Worm (Caenorhabditis elegans): ENCODE results near the gene stdh-4.
"Not testable (repeated sequence)": the region's sequence is repeated elsewhere in the genome, so short reads cannot be mapped to it uniquely, and the experiment has no call there.

stdh-4 gene

DNA sequence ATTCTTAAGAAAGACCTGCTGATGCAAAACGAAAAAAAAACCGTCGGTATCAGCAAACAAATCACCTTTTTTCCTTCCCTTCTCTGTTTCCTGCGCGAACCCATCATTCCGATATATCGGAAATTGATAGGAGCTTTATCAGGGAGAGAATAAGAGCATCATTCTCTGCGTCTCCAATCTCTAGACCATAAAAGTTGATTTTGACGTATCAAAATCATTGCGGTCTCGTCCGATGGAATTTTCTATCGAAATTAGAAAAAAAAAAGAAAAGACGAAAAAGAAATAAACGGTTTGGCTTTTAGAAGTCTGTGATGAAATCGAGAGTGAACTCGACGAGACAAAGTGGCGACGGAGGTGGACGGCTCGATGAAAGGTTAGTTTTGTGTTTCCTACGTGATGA lies at the start of gene stdh-4:
stdh-4 (plus strand) TSS at position 301 of the 400 bp plus-strand sequence.
- TF ChIP-seq unc-62 (GFP tag; optimal IDR thresholded peaks at IDR 0.05): no peak

ce11 chrV:8499407-8499806 lies 49.7 kb upstream of the stdh-4 start:
- no peak for TF ChIP-seq unc-62 (GFP tag; optimal IDR thresholded peaks at IDR 0.05)

ce11 chrV:8500348-8500747 lies 48.7 kb upstream of the stdh-4 start:
- TF ChIP-seq unc-62 (GFP tag; optimal IDR thresholded peaks at IDR 0.05): no peak

DNA sequence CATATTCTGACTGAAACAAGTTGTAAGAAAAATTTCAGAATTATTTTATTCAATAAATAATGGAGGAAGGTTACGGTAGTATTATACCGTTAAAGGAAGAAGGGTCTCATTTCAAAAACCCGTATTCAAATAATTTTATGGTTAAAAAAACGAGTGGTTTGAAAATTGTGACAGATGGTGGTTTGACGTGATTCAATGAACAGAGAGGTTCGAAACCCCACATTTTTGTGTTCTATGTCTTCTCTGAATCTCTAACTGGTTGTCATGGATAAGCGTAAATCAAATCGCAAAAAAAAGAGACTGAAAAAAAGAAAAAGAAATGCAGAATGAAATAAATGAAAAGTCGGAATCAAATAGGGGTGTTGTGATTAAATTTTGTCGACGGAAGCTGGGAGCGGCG lies 41.8 kb upstream of the stdh-4 start, which contains the start of gene ZK994.6:
ZK994.6 (minus strand) TSS at position 101 of the 400 bp plus-strand sequence.
- TF ChIP-seq unc-62 (GFP tag; optimal IDR thresholded peaks at IDR 0.05): no peak

ce11 chrV:8513361-8513760 lies 35.7 kb upstream of the stdh-4 start, which contains the start of gene F45F2.9:
Gene F45F2.9 (minus strand): TSS chrV:8513461.
- TF ChIP-seq unc-62 (GFP tag; optimal IDR thresholded peaks at IDR 0.05): no peak

ce11 chrV:8516426-8516825 lies 32.7 kb upstream of the stdh-4 start:
- no peak for TF ChIP-seq unc-62 (GFP tag; optimal IDR thresholded peaks at IDR 0.05)

- no peak for TF ChIP-seq unc-62 (GFP tag; optimal IDR thresholded peaks at IDR 0.05)
Measured at ce11 chrV:8517711-8518110, 31.4 kb upstream of the stdh-4 start.

- TF ChIP-seq unc-62 (GFP tag; optimal IDR thresholded peaks at IDR 0.05): no peak
Measured at ce11 chrV:8518283-8518682, 30.8 kb upstream of the stdh-4 start.

DNA sequence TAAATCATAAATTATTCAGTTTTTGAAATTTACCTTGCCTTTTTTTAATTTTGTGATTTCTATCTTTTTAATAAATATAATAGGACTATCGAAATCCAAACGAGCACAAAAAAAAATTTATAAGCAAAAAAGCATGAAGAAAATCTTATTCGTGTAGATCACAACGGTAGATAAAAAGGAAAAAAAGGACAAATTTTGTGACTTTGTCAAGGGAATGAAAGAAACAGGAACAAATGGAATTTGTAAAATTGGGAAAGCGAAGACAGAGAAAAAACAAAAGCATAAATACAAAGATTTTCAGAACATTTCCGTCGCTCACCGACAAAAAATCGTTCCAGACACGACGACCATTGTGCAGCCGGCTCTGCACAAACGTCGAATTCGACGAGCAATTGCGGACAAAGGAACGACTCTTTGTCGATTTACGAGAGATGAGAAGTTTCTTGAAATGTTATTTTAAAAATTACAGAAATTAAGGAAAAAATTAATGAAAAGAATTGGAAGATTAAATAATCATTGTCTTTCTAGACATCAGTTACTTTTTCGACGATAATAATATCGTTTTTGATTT lies 30.2 kb upstream of the stdh-4 start, which contains the start of gene F45F2.10:
F45F2.10 (minus strand) TSS at position 51 of the 571 bp plus-strand sequence.
- TF ChIP-seq unc-62 (GFP tag; optimal IDR thresholded peaks at IDR 0.05): no peak

- no peak for TF ChIP-seq unc-62 (GFP tag; optimal IDR thresholded peaks at IDR 0.05)
Measured at ce11 chrV:8520846-8521553, 28.1 kb upstream of the stdh-4 start, which contains the start of the genes F45F2.11 and otpl-7. Gene F45F2.11 (minus strand): TSS chrV:8520896. Gene otpl-7 (plus strand): TSS chrV:8521503.

ce11 chrV:8525774-8526173 lies 23.3 kb upstream of the stdh-4 start, which contains the start of gene otpl-6:
Gene otpl-6 (plus strand): TSS chrV:8526074.
- TF ChIP-seq unc-62 (GFP tag; optimal IDR thresholded peaks at IDR 0.05): no peak

DNA sequence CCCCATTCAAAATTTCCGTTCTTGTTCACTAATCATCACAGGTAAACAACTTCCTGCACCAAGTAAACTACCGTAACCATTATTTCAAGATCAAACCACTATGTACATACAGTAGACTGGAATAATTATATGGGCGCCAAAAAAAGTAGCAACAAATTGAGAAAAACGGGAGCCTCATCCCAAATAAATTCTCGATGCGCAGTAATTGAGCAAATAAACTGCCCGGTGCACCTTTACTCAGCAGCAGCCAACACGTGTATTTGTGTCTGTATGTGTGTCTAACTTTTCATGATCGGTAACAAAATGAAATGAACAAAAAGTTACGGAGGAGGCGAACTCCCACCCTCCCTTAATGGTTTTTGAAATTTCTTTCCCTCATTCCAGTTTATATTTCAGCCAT lies 19.9 kb upstream of the stdh-4 start, which contains the start of gene otpl-5:
otpl-5 (plus strand) TSS at position 301 of the 400 bp plus-strand sequence.
- no peak for TF ChIP-seq unc-62 (GFP tag; optimal IDR thresholded peaks at IDR 0.05)

DNA sequence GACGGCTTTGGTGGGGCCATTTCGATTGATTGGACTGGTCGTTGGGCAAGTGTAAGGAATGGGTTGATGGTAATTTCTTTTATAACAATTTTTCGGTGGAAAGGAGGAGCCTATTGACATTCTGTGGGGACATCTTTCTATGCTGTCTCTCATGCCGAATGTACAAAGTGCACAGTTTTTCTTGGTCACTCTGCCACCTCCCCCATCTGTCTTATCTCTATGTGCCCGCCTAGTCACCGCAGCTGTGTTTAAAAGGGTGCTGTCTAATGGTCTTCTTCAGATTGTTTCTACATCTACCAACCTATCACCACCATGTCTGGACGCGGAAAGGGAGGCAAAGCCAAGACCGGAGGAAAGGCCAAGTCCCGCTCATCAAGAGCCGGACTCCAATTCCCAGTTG lies 16.0 kb upstream of the stdh-4 start, which contains the start of the genes his-8 and his-7:
his-8 (minus strand) TSS at position 20 of the 400 bp plus-strand sequence.
his-7 (plus strand) TSS at position 313 of the 400 bp plus-strand sequence.
- TF ChIP-seq unc-62 (GFP tag; optimal IDR thresholded peaks at IDR 0.05): not testable (repeated sequence)

DNA sequence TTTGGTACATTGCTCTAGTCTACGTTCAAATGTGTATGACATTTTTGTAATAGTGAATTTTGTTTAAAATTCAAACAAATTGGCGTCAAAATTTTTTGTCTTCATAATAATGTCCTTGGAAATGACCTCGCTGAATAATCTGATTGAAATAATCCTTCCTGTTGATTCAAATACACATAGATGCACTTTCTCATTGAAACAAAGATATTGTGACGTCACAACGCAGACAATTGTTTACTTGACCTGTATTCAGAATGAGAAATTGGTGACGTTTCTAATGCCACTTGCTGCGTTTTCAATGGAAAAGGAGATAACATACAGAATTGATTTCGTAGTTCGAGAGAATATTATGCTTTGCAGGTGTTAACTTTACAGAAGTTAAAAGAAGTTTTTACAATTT lies 15.2 kb upstream of the stdh-4 start:
- TF ChIP-seq unc-62 (GFP tag; optimal IDR thresholded peaks at IDR 0.05): no peak

DNA sequence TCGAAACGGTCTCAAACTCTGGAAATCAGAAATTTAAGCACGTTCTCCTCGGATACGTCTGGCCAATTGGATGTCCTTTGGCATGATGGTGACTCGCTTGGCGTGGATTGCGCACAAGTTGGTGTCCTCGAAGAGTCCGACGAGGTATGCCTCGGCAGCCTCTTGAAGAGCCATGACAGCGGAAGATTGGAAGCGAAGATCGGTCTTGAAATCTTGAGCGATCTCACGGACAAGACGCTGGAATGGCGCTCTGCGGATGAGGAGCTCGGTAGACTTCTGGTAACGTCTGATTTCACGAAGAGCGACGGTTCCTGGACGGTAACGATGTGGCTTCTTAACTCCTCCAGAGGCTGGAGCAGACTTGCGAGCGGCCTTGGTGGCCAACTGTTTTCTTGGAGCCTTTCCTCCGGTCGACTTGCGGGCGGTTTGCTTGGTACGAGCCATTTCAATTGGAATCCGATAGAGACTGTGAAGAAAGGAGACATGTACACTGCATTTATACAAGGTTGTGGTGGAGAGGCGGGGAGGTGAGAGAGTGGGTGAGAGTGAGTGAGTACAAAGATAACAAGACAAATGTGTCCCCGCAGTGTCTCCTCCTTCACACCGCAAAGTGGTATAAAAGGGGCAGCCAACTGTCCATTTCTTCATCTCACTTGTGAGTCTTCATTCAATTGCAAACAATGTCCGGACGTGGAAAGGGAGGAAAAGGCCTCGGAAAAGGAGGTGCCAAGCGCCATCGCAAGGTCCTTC lies 14.4 kb upstream of the stdh-4 start, which contains the start of the genes his-6 and his-5:
his-6 (minus strand) TSS at position 444 of the 750 bp plus-strand sequence.
his-5 (plus strand) TSS at position 681 of the 750 bp plus-strand sequence.
- TF ChIP-seq unc-62 (GFP tag; optimal IDR thresholded peaks at IDR 0.05): not testable (repeated sequence)

DNA sequence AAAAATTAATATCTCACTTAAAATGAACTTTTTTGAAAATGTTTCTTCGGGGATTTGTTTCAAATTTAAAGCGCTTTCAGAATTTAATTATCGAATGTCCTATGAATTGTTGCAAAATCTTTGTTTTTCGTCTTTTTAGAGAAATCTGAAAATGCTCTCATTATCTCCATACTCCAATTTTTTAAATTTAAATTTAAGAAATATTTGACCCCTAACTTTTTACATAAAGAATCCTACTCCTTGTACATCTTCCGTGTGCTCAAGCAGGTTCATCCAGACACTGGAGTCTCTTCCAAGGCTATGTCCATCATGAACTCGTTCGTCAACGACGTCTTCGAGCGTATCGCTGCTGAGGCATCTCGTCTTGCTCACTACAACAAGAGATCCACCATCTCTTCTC lies 12.9 kb upstream of the stdh-4 start, which contains the start of gene his-39:
his-39 (plus strand) TSS at position 301 of the 400 bp plus-strand sequence.
- no peak for TF ChIP-seq unc-62 (GFP tag; optimal IDR thresholded peaks at IDR 0.05)
